Fruit fly (Drosophila melanogaster) whole organism, embryonic: Measurements from ENCODE around the gene Or65c.
A peak's percentile ranks its signal among the peaks of the same experiment; 100 is the strongest.

ENCODE experiments used
- CG10543 ChIP-seq: fragments of 200-800 bp; sonication (Bioruptor generic); optimal IDR thresholded peaks from 3 replicates; lab custom pipeline; 2017; ENCODE audit warnings: missing biosample characterization, mild to moderate bottlenecking, missing genetic modification characterization, moderate library complexity
- CG4360 ChIP-seq: fragments of 200-800 bp; sonication (Bioruptor generic); IDR thresholded peaks from 2 replicates; pipeline ENCODE4 v1.3.6; 2022; ENCODE audit warnings: missing biosample characterization, missing genetic modification characterization
- CG7963 ChIP-seq: fragments of 200-800 bp; sonication (Bioruptor generic); IDR thresholded peaks from 3 replicates; pipeline ENCODE4 v1.3.6; 2022; ENCODE audit warnings: missing biosample characterization, missing genetic modification characterization; ENCODE audit not compliant: partially characterized antibody
- Camta ChIP-seq: fragments of 200-800 bp; sonication (Bioruptor generic); optimal IDR thresholded peaks from 2 replicates; lab custom pipeline; 2016; ENCODE audit warnings: missing biosample characterization, missing genetic modification characterization
- Chrac-16 ChIP-seq: fragments of 200-800 bp; sonication (Bioruptor generic); optimal IDR thresholded peaks from 3 replicates; lab custom pipeline; 2016; ENCODE audit warnings: missing biosample characterization, missing genetic modification characterization
- CrebB ChIP-seq: fragments of 200-800 bp; sonication (Bioruptor generic); optimal IDR thresholded peaks from 3 replicates; lab custom pipeline; 2018; ENCODE audit warnings: missing biosample characterization, mild to moderate bottlenecking, missing genetic modification characterization
- H15 ChIP-seq: fragments of 200-800 bp; sonication (Bioruptor generic); IDR thresholded peaks from 3 replicates; pipeline ENCODE4 v1.3.6; 2022; ENCODE audit warnings: missing biosample characterization, missing genetic modification characterization
- Lpt ChIP-seq: fragments of >200 bp; optimal IDR thresholded peaks from 2 replicates; lab custom pipeline; 2018; ENCODE audit warnings: missing biosample characterization, missing genetic modification characterization
- Med ChIP-seq: fragments of 200-800 bp; sonication (Bioruptor generic); peaks from one replicate; lab custom pipeline; 2016; ENCODE audit warnings: missing biosample characterization, missing genetic modification characterization, mild to moderate bottlenecking, inconsistent platforms, moderate library complexity
- crol ChIP-seq: fragments of 200-800 bp; sonication (Bioruptor generic); IDR thresholded peaks from 2 replicates; pipeline ENCODE4 v1.3.6; 2022; ENCODE audit warnings: missing biosample characterization, missing genetic modification characterization
- esg ChIP-seq: fragments of 200-800 bp; sonication (Bioruptor generic); conservative IDR thresholded peaks from 2 replicates; pipeline ENCODE4 v1.3.6; 2022; ENCODE audit warnings: missing biosample characterization, missing genetic modification characterization
- gfzf ChIP-seq: fragments of 200-800 bp; sonication (Bioruptor generic); optimal IDR thresholded peaks from 2 replicates; lab custom pipeline; 2016; ENCODE audit warnings: missing biosample characterization, mild to moderate bottlenecking, missing genetic modification characterization, moderate library complexity
- pros ChIP-seq: fragments of 200-800 bp; sonication (Bioruptor generic); optimal IDR thresholded peaks from 3 replicates; lab custom pipeline; 2019; ENCODE audit warnings: missing biosample characterization, mild to moderate bottlenecking, missing genetic modification characterization, moderate library complexity
- yki ChIP-seq: fragments of >200 bp; optimal IDR thresholded peaks from 3 replicates; lab custom pipeline; 2018

DNA sequence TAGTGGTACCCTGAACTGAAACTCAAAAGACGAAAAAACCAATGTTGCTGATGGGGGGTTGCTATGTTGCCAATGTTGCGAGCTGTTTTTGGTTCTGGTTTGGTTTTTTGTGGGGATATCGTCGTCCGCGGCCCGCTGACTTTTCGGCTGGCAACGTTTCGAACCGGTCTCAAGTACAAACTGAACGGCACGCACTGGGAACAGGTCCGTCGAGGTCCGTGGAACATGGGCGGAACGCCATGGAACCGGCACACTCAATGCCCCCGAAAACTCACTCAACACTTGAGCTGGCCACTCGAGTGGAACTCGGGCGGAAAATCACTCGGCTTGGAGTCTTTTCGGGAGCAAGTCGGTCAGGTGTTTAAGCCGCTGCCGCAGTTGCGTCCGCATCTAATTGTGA lies 24.8 kb downstream of the Or65c start, which contains the start of gene CG13300:
- TF ChIP-seq pros (GFP tag; lab: Kevin White, UChicago) (peak; percentile 1), CG7963 (GFP tag; lab: Robert Waterston, UW) (no peak), Camta (GFP tag; lab: Kevin White, UChicago) (no peak), Chrac-16 (GFP tag; lab: Kevin White, UChicago) (no peak), crol (GFP tag; lab: Robert Waterston, UW) (no peak), Med (peak; percentile 81), CrebB (tag; lab: Kevin White, UChicago) (no peak), CG4360 (GFP tag; lab: Robert Waterston, UW) (peak; percentile 52; the same call in 1 of the 2 replicates), gfzf (GFP tag; lab: Kevin White, UChicago) (no peak), H15 (GFP tag; lab: Robert Waterston, UW) (no peak), esg (GFP tag; lab: Robert Waterston, UW) (no peak), CG10543 (no peak), Lpt (no peak), yki (no peak)
